Fruit fly (Drosophila melanogaster) whole organism, prepupa: ENCODE results near the gene EMC5.

Experiments
- Blimp-1 ChIP-seq: fragments of 200-800 bp; sonication (Bioruptor generic); optimal IDR thresholded peaks from 3 replicates; lab custom pipeline; 2017; ENCODE audit warnings: missing biosample characterization, missing genetic modification characterization, mild to moderate bottlenecking, moderate library complexity, missing genetic modification reagents
- CG10669 ChIP-seq: fragments of 200-800 bp; sonication (Bioruptor generic); optimal IDR thresholded peaks from 3 replicates; lab custom pipeline; 2018; ENCODE audit warnings: missing biosample characterization, mild to moderate bottlenecking, missing genetic modification characterization, moderate library complexity
- CG11294 ChIP-seq: fragments of 200-800 bp; sonication (Bioruptor generic); IDR thresholded peaks from 2 replicates; pipeline ENCODE4 v1.3.6; 2022; ENCODE audit warnings: missing biosample characterization, missing genetic modification characterization
- CG11762 ChIP-seq: fragments of 200-800 bp; sonication (Bioruptor generic); optimal IDR thresholded peaks from 3 replicates; lab custom pipeline; 2016; ENCODE audit warnings: missing biosample characterization, missing genetic modification characterization; ENCODE audit not compliant: insufficient read depth
- CG11902 ChIP-seq: fragments of 200-800 bp; sonication (Bioruptor generic); optimal IDR thresholded peaks from 3 replicates; lab custom pipeline; 2016; ENCODE audit warnings: missing biosample characterization, missing genetic modification characterization
- CG15336 ChIP-seq: fragments of 200-800 bp; sonication (Bioruptor generic); IDR thresholded peaks from 2 replicates; pipeline ENCODE4 v1.3.6; 2022; ENCODE audit warnings: missing biosample characterization, missing genetic modification characterization
- CG1621 ChIP-seq: fragments of 200-800 bp; sonication (Bioruptor generic); optimal IDR thresholded peaks from 3 replicates; lab custom pipeline; 2018; ENCODE audit warnings: missing biosample characterization, mild to moderate bottlenecking, missing genetic modification characterization
- CG16779 ChIP-seq: fragments of 200-800 bp; sonication (Bioruptor generic); optimal IDR thresholded peaks from 3 replicates; lab custom pipeline; 2017; ENCODE audit warnings: missing biosample characterization, mild to moderate bottlenecking, missing genetic modification characterization
- CG32006 ChIP-seq: fragments of 200-800 bp; sonication (Bioruptor generic); optimal IDR thresholded peaks from 3 replicates; lab custom pipeline; 2017; ENCODE audit warnings: missing biosample characterization, mild to moderate bottlenecking, missing genetic modification characterization
- CG4318 ChIP-seq: fragments of 200-800 bp; sonication (Bioruptor generic); optimal IDR thresholded peaks from 3 replicates; lab custom pipeline; 2017; ENCODE audit warnings: missing biosample characterization, mild to moderate bottlenecking, missing genetic modification characterization
- CG6163 ChIP-seq: fragments of 200-800 bp; sonication (Bioruptor generic); IDR thresholded peaks from 3 replicates; pipeline ENCODE4 v1.3.6; 2022; ENCODE audit warnings: missing biosample characterization, missing genetic modification characterization
- CG6276 ChIP-seq: fragments of 200-800 bp; sonication (Bioruptor generic); optimal IDR thresholded peaks from 2 replicates; lab custom pipeline; 2017; ENCODE audit warnings: missing biosample characterization, mild to moderate bottlenecking, missing genetic modification characterization
- CG6792 ChIP-seq: fragments of 200-800 bp; sonication (Bioruptor generic); optimal IDR thresholded peaks from 3 replicates; lab custom pipeline; 2016; ENCODE audit warnings: missing biosample characterization, missing genetic modification characterization
- CG6808 ChIP-seq: fragments of 200-800 bp; sonication (Bioruptor generic); optimal IDR thresholded peaks from 3 replicates; lab custom pipeline; 2017; ENCODE audit warnings: missing biosample characterization, missing genetic modification characterization, mild to moderate bottlenecking, moderate library complexity, missing genetic modification reagents
- CG6854 ChIP-seq: fragments of 200-800 bp; sonication (Bioruptor generic); optimal IDR thresholded peaks from 2 replicates; lab custom pipeline; 2017; ENCODE audit warnings: missing biosample characterization, mild to moderate bottlenecking, missing genetic modification characterization
- CG7368 ChIP-seq: fragments of 200-800 bp; sonication (Bioruptor generic); optimal IDR thresholded peaks from 3 replicates; lab custom pipeline; 2016; ENCODE audit warnings: missing biosample characterization, missing genetic modification characterization
- CG8632 ChIP-seq: fragments of 200-800 bp; sonication (Bioruptor generic); optimal IDR thresholded peaks from 3 replicates; lab custom pipeline; 2016; ENCODE audit warnings: missing biosample characterization, missing genetic modification characterization
- CG9139 ChIP-seq: fragments of 200-800 bp; sonication (Bioruptor generic); optimal IDR thresholded peaks from 3 replicates; lab custom pipeline; 2017; ENCODE audit warnings: missing biosample characterization, mild to moderate bottlenecking, missing genetic modification characterization
- Eip75B ChIP-seq: fragments of 200-800 bp; sonication (Bioruptor generic); optimal IDR thresholded peaks from 3 replicates; lab custom pipeline; 2016; ENCODE audit warnings: missing biosample characterization, missing genetic modification characterization
- Eip78C ChIP-seq: fragments of 200-800 bp; sonication (Bioruptor generic); peaks from one replicate; lab custom pipeline; 2016; ENCODE audit warnings: missing biosample characterization, missing genetic modification characterization
- Ets21C ChIP-seq: fragments of 200-800 bp; sonication (Bioruptor generic); optimal IDR thresholded peaks from 3 replicates; lab custom pipeline; 2016; ENCODE audit warnings: missing biosample characterization, missing genetic modification characterization
- Ets96B ChIP-seq: fragments of 200-800 bp; optimal IDR thresholded peaks from 2 replicates; lab custom pipeline; 2019; ENCODE audit warnings: missing biosample characterization, mild to moderate bottlenecking, missing genetic modification characterization, moderate library complexity
- Gug ChIP-seq: fragments of 200-800 bp; sonication (Bioruptor generic); IDR thresholded peaks from 2 replicates; pipeline ENCODE4 v1.3.6; 2022; ENCODE audit warnings: missing biosample characterization, missing genetic modification characterization
- Hr38 ChIP-seq: sonication (Bioruptor generic); optimal IDR thresholded peaks from 2 replicates; lab custom pipeline; 2016; ENCODE audit warnings: missing biosample characterization, missing genetic modification characterization
- Hr39 ChIP-seq: fragments of 200-800 bp; sonication (Bioruptor generic); optimal IDR thresholded peaks from 2 replicates; lab custom pipeline; 2016; ENCODE audit warnings: missing biosample characterization, missing genetic modification characterization
- Lpt ChIP-seq: fragments of 200-800 bp; sonication (Bioruptor generic); optimal IDR thresholded peaks from 3 replicates; lab custom pipeline; 2016; ENCODE audit warnings: missing biosample characterization, missing genetic modification characterization
- Met ChIP-seq: fragments of 200-800 bp; sonication (Bioruptor generic); optimal IDR thresholded peaks from 3 replicates; lab custom pipeline; 2016; ENCODE audit warnings: missing biosample characterization, missing genetic modification characterization
- Smox ChIP-seq: fragments of 200-800 bp; sonication (Bioruptor generic); optimal IDR thresholded peaks from 3 replicates; lab custom pipeline; 2016; ENCODE audit warnings: missing biosample characterization, missing genetic modification characterization
- Sox102F ChIP-seq: fragments of 200-800 bp; sonication (Bioruptor generic); optimal IDR thresholded peaks from 2 replicates; lab custom pipeline; 2016; ENCODE audit warnings: missing biosample characterization, mild to moderate bottlenecking, missing genetic modification characterization
- Sox14 ChIP-seq: fragments of 200-800 bp; sonication (Bioruptor generic); optimal IDR thresholded peaks from 3 replicates; lab custom pipeline; 2016; ENCODE audit warnings: missing biosample characterization, missing genetic modification characterization
- Sox15 ChIP-seq: fragments of 200-800 bp; sonication (Bioruptor generic); optimal IDR thresholded peaks from 3 replicates; lab custom pipeline; 2016; ENCODE audit warnings: missing biosample characterization, missing genetic modification characterization
- cyc ChIP-seq: fragments of 200-800 bp; sonication (Bioruptor generic); optimal IDR thresholded peaks from 3 replicates; lab custom pipeline; 2016; ENCODE audit warnings: missing biosample characterization, missing genetic modification characterization
- dac ChIP-seq: fragments of 200-800 bp; sonication (Bioruptor generic); optimal IDR thresholded peaks from 2 replicates; lab custom pipeline; 2017; ENCODE audit warnings: missing biosample characterization, mild to moderate bottlenecking, missing genetic modification characterization
- dsx ChIP-seq: fragments of 200-800 bp; optimal IDR thresholded peaks from 3 replicates; lab custom pipeline; 2019; ENCODE audit warnings: missing biosample characterization, mild to moderate bottlenecking, missing genetic modification characterization, moderate library complexity; ENCODE audit not compliant: poor library complexity, severe bottlenecking
- esn ChIP-seq: fragments of 200-800 bp; sonication (Bioruptor generic); optimal IDR thresholded peaks from 2 replicates; lab custom pipeline; 2016; ENCODE audit warnings: missing biosample characterization, mild to moderate bottlenecking, missing genetic modification characterization, moderate library complexity
- fd59A ChIP-seq: fragments of 200-800 bp; sonication (Bioruptor generic); optimal IDR thresholded peaks from 2 replicates; lab custom pipeline; 2017; ENCODE audit warnings: missing biosample characterization, mild to moderate bottlenecking, missing genetic modification characterization, missing genetic modification reagents
- fkh ChIP-seq: fragments of 200-800 bp; sonication (Bioruptor generic); optimal IDR thresholded peaks from 3 replicates; lab custom pipeline; 2017; ENCODE audit warnings: missing biosample characterization, mild to moderate bottlenecking, missing genetic modification characterization, moderate library complexity
- lz ChIP-seq: fragments of 200-800 bp; sonication (Bioruptor generic); optimal IDR thresholded peaks from 3 replicates; lab custom pipeline; 2016; ENCODE audit warnings: missing biosample characterization, missing genetic modification characterization
- net ChIP-seq: fragments of 200-800 bp; sonication (Bioruptor generic); optimal IDR thresholded peaks from 3 replicates; lab custom pipeline; 2016; ENCODE audit warnings: missing biosample characterization, missing genetic modification characterization
- pdm3 ChIP-seq: fragments of 200-800 bp; sonication (Bioruptor generic); optimal IDR thresholded peaks from 3 replicates; lab custom pipeline; 2016; ENCODE audit warnings: missing biosample characterization, missing genetic modification characterization
- salr ChIP-seq, 2 experiments: fragments of 200-800 bp; sonication (Bioruptor generic); optimal IDR thresholded peaks; 3 replicates each; lab custom pipeline; 2016 to 2018; ENCODE audit warnings: missing biosample characterization in 2 of 2, missing genetic modification characterization in 2 of 2, mild to moderate bottlenecking in 1 of 2
- ss ChIP-seq, 2 experiments: fragments of 200-800 bp; sonication (Bioruptor generic); optimal IDR thresholded peaks; 2 replicates in 1 of 2; 3 replicates in 1 of 2; lab custom pipeline; 2017 to 2018; ENCODE audit warnings: mild to moderate bottlenecking in 2 of 2, missing biosample characterization in 2 of 2, missing genetic modification characterization in 2 of 2, moderate library complexity in 1 of 2
- svp ChIP-seq: fragments of 200-800 bp; sonication (Bioruptor generic); peaks from one replicate; lab custom pipeline; 2016; ENCODE audit warnings: missing biosample characterization, missing genetic modification characterization
- topi ChIP-seq: fragments of 200-800 bp; sonication (Bioruptor generic); optimal IDR thresholded peaks from 3 replicates; lab custom pipeline; 2016; ENCODE audit warnings: missing biosample characterization, missing genetic modification characterization
- vri ChIP-seq: fragments of 200-800 bp; sonication (Bioruptor generic); optimal IDR thresholded peaks from 3 replicates; lab custom pipeline; 2016; ENCODE audit warnings: missing biosample characterization, mild to moderate bottlenecking, missing genetic modification characterization

The EMC5 gene

DNA sequence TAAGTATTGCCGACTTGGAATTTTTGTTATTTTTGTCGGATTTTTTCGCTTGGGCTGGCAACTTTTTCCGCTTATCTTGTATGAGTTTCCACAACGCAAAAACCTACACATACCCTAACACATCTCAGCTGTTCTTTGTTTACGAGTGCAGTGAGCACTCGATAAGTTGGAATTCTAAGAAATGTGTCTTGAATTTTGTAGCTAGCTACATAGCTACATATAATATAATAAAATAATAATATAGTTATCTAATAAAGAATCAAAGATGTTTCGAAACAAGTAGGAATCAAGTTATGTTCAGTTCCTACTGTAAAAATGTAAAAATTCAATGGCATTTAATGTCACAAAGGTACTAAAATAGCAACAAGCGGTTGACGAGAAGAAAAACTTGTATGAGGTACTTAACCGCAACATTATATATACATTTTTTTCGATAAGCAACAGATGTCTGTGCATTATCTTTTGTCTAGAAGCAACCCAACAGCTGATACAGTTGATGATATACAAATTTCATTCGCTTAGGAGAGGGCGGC lies 30.3 kb upstream of the EMC5 start, which contains the start of gene Bhmt (continued):
- TF ChIP-seq Eip75B (GFP tag; lab: Kevin White, UChicago) (peak; percentile 71), Hr39 (GFP tag; lab: Kevin White, UChicago) (peak; percentile 59), CG6808 (GFP tag; lab: Kevin White, UChicago) (peak; percentile 80), Ets96B (peak; percentile 92), Sox15 (peak; percentile 62), Sox14 (peak; percentile 86), CG16779 (tag; lab: Kevin White, UChicago) (peak; percentile 85), Met (GFP tag; lab: Kevin White, UChicago) (peak; percentile 78), dsx (GFP tag; lab: Kevin White, UChicago) (peak; percentile 93), Hr38 (GFP tag; lab: Kevin White, UChicago) (no peak), Lpt (peak; percentile 69), CG6163 (GFP tag; lab: Robert Waterston, UW) (peak; percentile 93), CG6792 (GFP tag; lab: Kevin White, UChicago) (peak; percentile 86), lz (GFP tag; lab: Kevin White, UChicago) (peak; percentile 66), ss (GFP tag; optimal IDR thresholded peaks at IDR 0.05; lab: Kevin White, UChicago) (peak in 1 of 2 experiments; percentile 88), dac (GFP tag; lab: Kevin White, UChicago) (peak; percentile 34), CG9139 (GFP tag; lab: Kevin White, UChicago) (peak; percentile 82), CG1621 (peak; percentile 72), CG15336 (GFP tag; lab: Robert Waterston, UW) (peak; percentile 87), CG6276 (GFP tag; lab: Kevin White, UChicago) (peak; percentile 78), Smox (GFP tag; lab: Kevin White, UChicago) (peak; percentile 65), CG11762 (GFP tag; lab: Kevin White, UChicago) (peak; percentile 79), CG7368 (GFP tag; lab: Kevin White, UChicago) (peak; percentile 85), vri (GFP tag; lab: Kevin White, UChicago) (peak; percentile 72), fd59A (peak; percentile 48), CG11294 (GFP tag; lab: Robert Waterston, UW) (peak; percentile 81), CG4318 (peak; percentile 56)

DNA sequence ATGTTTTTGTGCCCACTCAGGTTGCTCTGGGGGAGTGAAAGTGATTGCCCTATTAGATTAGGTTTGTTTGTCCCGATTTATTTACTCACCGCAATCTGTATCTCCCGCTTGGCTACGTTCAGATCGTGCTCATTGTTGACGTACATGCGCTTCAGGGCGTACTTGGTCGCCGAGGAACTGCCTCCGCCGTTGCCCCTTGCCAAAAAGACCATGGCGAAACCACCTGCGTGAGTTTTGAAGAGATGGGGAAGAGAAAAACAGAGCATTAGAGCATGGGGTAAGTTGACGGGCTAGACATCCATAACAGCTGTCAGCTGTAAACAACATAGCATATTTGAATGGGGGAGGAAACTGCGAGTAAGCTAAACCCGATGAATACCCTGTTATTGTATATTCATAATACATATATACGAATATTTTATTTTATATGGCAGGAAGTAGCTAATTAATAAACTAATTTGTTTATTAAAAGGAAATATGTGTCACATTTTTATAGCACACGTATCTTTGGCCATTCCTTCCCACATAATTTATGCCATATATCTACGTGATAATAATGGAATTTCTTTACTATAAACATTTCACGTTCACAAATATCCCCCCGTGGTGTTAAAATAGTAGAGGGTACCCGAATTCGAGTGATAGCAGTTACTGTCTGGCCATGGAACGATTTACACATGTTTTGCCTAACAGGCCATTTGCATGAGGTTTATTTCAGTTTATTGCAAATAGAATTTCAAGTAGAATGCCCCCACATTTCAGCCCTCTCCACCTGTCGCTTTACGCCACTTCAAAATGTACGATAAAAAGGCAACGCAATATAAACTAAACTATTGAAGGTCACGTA lies 21.9 kb upstream of the EMC5 start:
- TF ChIP-seq Hr39 (GFP tag; lab: Kevin White, UChicago) (no peak), CG32006 (peak; percentile 0), CG10669 (no peak), lz (GFP tag; lab: Kevin White, UChicago) (no peak), CG6854 (GFP tag; lab: Kevin White, UChicago) (no peak), Sox102F (GFP tag; lab: Kevin White, UChicago) (no peak), CG11902 (GFP tag; lab: Kevin White, UChicago) (no peak), svp (GFP tag; lab: Kevin White, UChicago) (peak; percentile 65), CG9139 (GFP tag; lab: Kevin White, UChicago) (no peak), Hr38 (GFP tag; lab: Kevin White, UChicago) (no peak), fkh (GFP tag; lab: Kevin White, UChicago) (peak; percentile 74), ss (GFP tag; optimal IDR thresholded peaks at IDR 0.05; lab: Kevin White, UChicago) (no peak), pdm3 (GFP tag; lab: Kevin White, UChicago) (no peak), CG11294 (GFP tag; lab: Robert Waterston, UW) (no peak), Blimp-1 (GFP tag; lab: Kevin White, UChicago) (no peak), CG6163 (GFP tag; lab: Robert Waterston, UW) (no peak), CG4318 (no peak), CG8632 (GFP tag; lab: Kevin White, UChicago) (no peak), cyc (GFP tag; lab: Kevin White, UChicago) (no peak), esn (no peak), CG15336 (GFP tag; lab: Robert Waterston, UW) (peak; percentile 31; the same call in 1 of the 2 replicates), CG7368 (GFP tag; lab: Kevin White, UChicago) (no peak), net (no peak), Gug (no peak), Lpt (no peak), topi (GFP tag; lab: Kevin White, UChicago) (no peak), Sox14 (no peak), Eip75B (GFP tag; lab: Kevin White, UChicago) (no peak), CG6808 (GFP tag; lab: Kevin White, UChicago) (no peak), Ets21C (GFP tag; lab: Kevin White, UChicago) (no peak), Eip78C (GFP tag; lab: Kevin White, UChicago) (peak; percentile 31), fd59A (no peak), dac (GFP tag; lab: Kevin White, UChicago) (no peak), salr (GFP tag; optimal IDR thresholded peaks at IDR 0.05; lab: Kevin White, UChicago) (no peak), CG6792 (GFP tag; lab: Kevin White, UChicago) (no peak)
